Worm (Caenorhabditis elegans) whole organism, mixed stage, embryonic: ENCODE measurements around the gene F27E5.7.

ENCODE experiments used
- elt-3 ChIP-seq: fragments of 150-350 bp; optimal IDR thresholded peaks from 2 replicates; lab custom pipeline; 2014; ENCODE audit warnings: missing biosample characterization, missing genetic modification characterization
- lsy-2 ChIP-seq: fragments of 150-350 bp; optimal IDR thresholded peaks from 2 replicates; lab custom pipeline; 2014; ENCODE audit warnings: missing biosample characterization, missing genetic modification characterization
- mep-1 ChIP-seq: fragments of 150-350 bp; optimal IDR thresholded peaks from 2 replicates; lab custom pipeline; 2017; ENCODE audit warnings: missing biosample characterization, missing genetic modification reagents, missing genetic modification characterization, inconsistent platforms
- nhr-28 ChIP-seq: fragments of 150-350 bp; optimal IDR thresholded peaks from 2 replicates; lab custom pipeline; 2014; ENCODE audit warnings: missing biosample characterization, missing genetic modification characterization
- snpc-4 ChIP-seq: fragments of 150-350 bp; optimal IDR thresholded peaks from 2 replicates; lab custom pipeline; 2014; ENCODE audit warnings: missing biosample characterization, missing genetic modification characterization
- sptf-1 ChIP-seq: sonication (generic microtip); optimal IDR thresholded peaks from 2 replicates; lab custom pipeline; 2017; ENCODE audit warnings: mild to moderate bottlenecking, missing genetic modification characterization, moderate library complexity, missing compliant biosample characterization
- unc-120 ChIP-seq: sonication (generic microtip); optimal IDR thresholded peaks from 2 replicates; lab custom pipeline; 2017; ENCODE audit warnings: missing genetic modification characterization, missing compliant biosample characterization; ENCODE audit not compliant: poor library complexity, severe bottlenecking

DNA sequence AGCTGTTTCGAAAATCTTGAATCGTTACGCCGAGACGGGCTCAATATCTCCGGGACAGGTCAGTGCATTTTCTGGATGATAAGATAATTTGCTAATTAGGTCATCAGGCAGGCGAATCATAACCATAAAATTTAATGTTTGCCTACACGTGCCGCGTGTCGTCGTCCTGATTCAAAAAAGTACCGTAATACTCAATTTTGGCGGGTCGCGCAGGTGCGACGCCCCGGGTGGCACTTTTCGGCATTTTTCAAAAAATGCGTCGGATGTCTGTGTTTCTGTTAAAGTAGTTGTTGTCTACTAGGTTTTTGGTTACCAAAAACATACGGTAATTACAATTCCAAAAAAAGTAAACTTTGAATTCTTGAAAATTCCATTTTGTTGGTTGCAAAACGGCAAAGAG lies 24.9 kb downstream of the F27E5.7 start:
- TF ChIP-seq snpc-4 (tag; lab: Kevin White, UChicago), result no peak
- TF ChIP-seq unc-120 (tag; lab: Kevin White, UChicago), result no peak
- TF ChIP-seq sptf-1 (tag; lab: Kevin White, UChicago), result no peak
- no peak for TF ChIP-seq nhr-28 (tag; lab: Kevin White, UChicago)
- no peak for TF ChIP-seq mep-1 (tag; lab: Kevin White, UChicago)
- TF ChIP-seq elt-3 (tag; lab: Kevin White, UChicago), result no peak
- TF ChIP-seq lsy-2, result no peak
